Worm (Caenorhabditis elegans) whole organism, L3 larva: ENCODE data around the gene T16D1.1.

Experiments
- R02D3.7 ChIP-seq: fragments of 150-350 bp; optimal IDR thresholded peaks from 2 replicates; lab custom pipeline; 2014; ENCODE audit warnings: missing biosample characterization, missing genetic modification characterization
- aly-2 ChIP-seq: fragments of 150-350 bp; optimal IDR thresholded peaks from 2 replicates; lab custom pipeline; 2014; ENCODE audit warnings: missing biosample characterization, missing genetic modification characterization
- ceh-82 ChIP-seq: fragments of 150-350 bp; optimal IDR thresholded peaks from 2 replicates; lab custom pipeline; 2014; ENCODE audit warnings: missing biosample characterization, missing genetic modification characterization
- elt-1 ChIP-seq: fragments of 150-350 bp; optimal IDR thresholded peaks from 2 replicates; lab custom pipeline; 2014; ENCODE audit warnings: missing biosample characterization, missing genetic modification characterization
- skn-1 ChIP-seq: fragments of 150-350 bp; optimal IDR thresholded peaks from 2 replicates; lab custom pipeline; 2014; ENCODE audit warnings: missing biosample characterization, missing genetic modification characterization
- unc-62 ChIP-seq: fragments of 150-350 bp; sonication (generic microtip); optimal IDR thresholded peaks from 4 replicates; lab custom pipeline; 2014; ENCODE audit warnings: missing biosample characterization, missing genetic modification reagents, missing genetic modification characterization
- zag-1 ChIP-seq: fragments of 150-350 bp; optimal IDR thresholded peaks from 2 replicates; lab custom pipeline; 2014; ENCODE audit warnings: missing biosample characterization, missing genetic modification characterization

DNA sequence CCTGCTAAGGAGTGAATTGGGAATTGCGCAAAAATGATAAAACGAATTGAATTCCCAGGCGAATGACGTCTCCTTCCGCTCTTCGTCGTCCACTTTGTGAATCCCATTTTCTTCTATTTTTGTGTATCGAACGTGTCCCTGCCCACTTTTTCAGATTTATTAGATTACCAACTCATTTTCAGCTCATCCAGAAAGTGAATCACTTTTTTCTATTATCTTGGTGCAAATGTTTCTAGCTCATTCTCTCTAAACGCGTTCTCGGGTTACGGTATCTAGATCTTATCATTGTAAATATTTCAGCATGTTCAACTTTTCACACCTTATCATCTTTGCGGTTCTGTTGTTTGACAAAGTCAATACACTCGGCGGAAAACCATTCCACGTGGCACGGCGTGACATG is 47.7 kb upstream of the T16D1.1 start, which contains the start of gene ZK622.5:
- TF ChIP-seq skn-1 (tag; lab: Kevin White, UChicago) (no peak), aly-2 (tag; lab: Kevin White, UChicago) (no peak), ceh-82 (tag; lab: Kevin White, UChicago) (no peak), R02D3.7 (no peak), elt-1 (tag; lab: Kevin White, UChicago) (no peak), zag-1 (tag; lab: Kevin White, UChicago) (no peak), unc-62 (GFP tag; lab: Kevin White, UChicago) (no peak)
